Worm (Caenorhabditis elegans): ENCODE measurements around the gene Y79H2A.2.

- no peak for TF ChIP-seq klf-2 (GFP tag; conservative IDR thresholded peaks at IDR 0.05)
- TF ChIP-seq med-1 (GFP tag; optimal IDR thresholded peaks at IDR 0.05; ENCODE audit: insufficient read depth) = no peak
- no peak for TF ChIP-seq ref-1 (GFP tag; conservative IDR thresholded peaks at IDR 0.05)
- TF ChIP-seq T22C8.4 (GFP tag; IDR thresholded peaks at IDR 0.05) = no peak
- TF ChIP-seq ztf-29 (GFP tag; IDR thresholded peaks at IDR 0.05) = no peak
- no peak for TF ChIP-seq flt-1 (GFP tag; IDR thresholded peaks at IDR 0.05)
- TF ChIP-seq tab-1 (GFP tag; IDR thresholded peaks at IDR 0.05) = no peak
- TF ChIP-seq cog-1 (tag; optimal IDR thresholded peaks at IDR 0.05) = no peak
These were observed 1.8 kb downstream of the Y79H2A.2 start, which contains the start of gene Y79H2A.12 for ce11 chrIII:12028769-12029168.
